Fruit fly (Drosophila melanogaster): ENCODE data around the gene CG31633.

DNA sequence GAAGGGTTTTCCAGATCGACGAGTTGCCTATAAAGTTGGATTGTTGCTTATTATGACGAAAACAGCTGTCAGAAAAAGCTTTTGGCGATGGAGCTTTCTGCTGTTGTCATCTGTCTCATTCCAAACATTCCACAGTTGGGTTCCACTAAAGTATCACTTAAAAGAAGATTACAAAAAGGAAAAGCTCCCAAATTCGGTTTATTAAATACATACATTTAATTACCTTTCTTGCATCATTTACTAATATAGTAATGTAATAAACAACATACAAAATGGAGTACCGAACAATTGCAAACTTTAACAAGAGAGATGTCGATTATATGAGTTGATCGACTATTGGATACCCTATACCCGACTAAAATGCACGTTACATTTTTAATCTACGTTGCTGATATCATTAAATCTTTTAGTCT is at the start of gene CG31633:
- no peak for TF ChIP-seq CG8478 (optimal IDR thresholded peaks at IDR 0.05)
- no peak for TF ChIP-seq CTCF (optimal IDR thresholded peaks at IDR 0.05)
